Fruit fly (Drosophila melanogaster): Measurements from ENCODE around the gene CG8478.

CG8478 gene

dm6 chr3R:9740713-9741112 lies 22.7 kb upstream of the CG8478 start, which contains the start of gene Pnn (continued):
- TF ChIP-seq Fer2 (tag; optimal IDR thresholded peaks at IDR 0.05) (no peak), Sin3A (optimal IDR thresholded peaks at IDR 0.05) (no peak), jumu (GFP tag; optimal IDR thresholded peaks at IDR 0.05) (no peak), nerfin-1 (tag; optimal IDR thresholded peaks at IDR 0.05) (no peak), CoRest (tag; optimal IDR thresholded peaks at IDR 0.05) (no peak), amos (GFP tag; IDR thresholded peaks at IDR 0.05; ENCODE audit: partially characterized antibody) (peak; percentile 93), CG16813 (GFP tag; IDR thresholded peaks at IDR 0.05; ENCODE audit: partially characterized antibody) (peak; percentile 92), eve (GFP tag; optimal IDR thresholded peaks at IDR 0.05) (no peak), Xbp1 (GFP tag; optimal IDR thresholded peaks at IDR 0.05) (peak; percentile 6), zfh2 (GFP tag; optimal IDR thresholded peaks at IDR 0.05) (no peak), Mad (GFP tag; optimal IDR thresholded peaks at IDR 0.05) (no peak), pum (GFP tag; optimal IDR thresholded peaks at IDR 0.05) (no peak), NfI (GFP tag; optimal IDR thresholded peaks at IDR 0.05) (no peak), so (GFP tag; IDR thresholded peaks at IDR 0.05) (no peak), Nf-YA (GFP tag; IDR thresholded peaks at IDR 0.05) (no peak), NC2β (GFP tag; optimal IDR thresholded peaks at IDR 0.05) (no peak), CG6813 (GFP tag; optimal IDR thresholded peaks at IDR 0.05) (no peak), CG4424 (GFP tag; optimal IDR thresholded peaks at IDR 0.05) (no peak), lov (optimal IDR thresholded peaks at IDR 0.05) (no peak), lov (GFP tag; IDR thresholded peaks at IDR 0.05) (no peak), Sox100B (GFP tag; optimal IDR thresholded peaks at IDR 0.05) (peak; percentile 6), ash1 (GFP tag; optimal IDR thresholded peaks at IDR 0.05) (no peak), tin (GFP tag; optimal IDR thresholded peaks at IDR 0.05) (no peak), CG7839 (tag; optimal IDR thresholded peaks at IDR 0.05) (no peak), btn (GFP tag; optimal IDR thresholded peaks at IDR 0.05) (no peak), CG31365 (tag; optimal IDR thresholded peaks at IDR 0.05) (no peak), Bgb (GFP tag; IDR thresholded peaks at IDR 0.05; ENCODE audit: partially characterized antibody) (peak; percentile 92), gcm (GFP tag; optimal IDR thresholded peaks at IDR 0.05) (no peak), CG2129 (GFP tag; IDR thresholded peaks at IDR 0.05; ENCODE audit: partially characterized antibody) (peak; percentile 81), sens (GFP tag) (peak; percentile 35), disco-r (GFP tag; optimal IDR thresholded peaks at IDR 0.05) (no peak), CG4730 (GFP tag; IDR thresholded peaks at IDR 0.05) (no peak), sna (GFP tag; IDR thresholded peaks at IDR 0.05; ENCODE audit: partially characterized antibody) (peak; percentile 87), Dll (GFP tag; IDR thresholded peaks at IDR 0.05; ENCODE audit: partially characterized antibody) (peak; percentile 91), kay (GFP tag; optimal IDR thresholded peaks at IDR 0.05) (no peak), tna (GFP tag; IDR thresholded peaks at IDR 0.05; ENCODE audit: partially characterized antibody) (peak; percentile 77), unc-4 (GFP tag; IDR thresholded peaks at IDR 0.05; ENCODE audit: partially characterized antibody) (peak; percentile 90), CG4617 (GFP tag; optimal IDR thresholded peaks at IDR 0.05; ENCODE audit: borderline replicate concordance) (peak; percentile 77), inv (GFP tag; IDR thresholded peaks at IDR 0.05; ENCODE audit: partially characterized antibody) (peak; percentile 86), CG14710 (tag; optimal IDR thresholded peaks at IDR 0.05) (peak; percentile 59), seq (GFP tag; IDR thresholded peaks at IDR 0.05) (no peak), CG34422 (GFP tag; IDR thresholded peaks at IDR 0.05) (no peak), CG6791 (GFP tag; IDR thresholded peaks at IDR 0.05; ENCODE audit: partially characterized antibody) (peak; percentile 88), CG7963 (GFP tag; IDR thresholded peaks at IDR 0.05; ENCODE audit: partially characterized antibody) (peak; percentile 87), CG12391 (tag; optimal IDR thresholded peaks at IDR 0.05) (peak; percentile 49), CG16779 (GFP tag; IDR thresholded peaks at IDR 0.05) (no peak), dm (GFP tag; optimal IDR thresholded peaks at IDR 0.05) (no peak), exex (tag; optimal IDR thresholded peaks at IDR 0.05) (no peak), chinmo (GFP tag; IDR thresholded peaks at IDR 0.05; ENCODE audit: partially characterized antibody) (peak; percentile 61; the same call in 1 of the 4 replicates), gt (GFP tag; IDR thresholded peaks at IDR 0.05) (no peak), CG3407 (GFP tag; optimal IDR thresholded peaks at IDR 0.05) (no peak)

Measured in whole organism, embryonic.